Worm (Caenorhabditis elegans): ENCODE measurements around the gene ent-5.
A peak's percentile ranks its signal among the peaks of the same experiment; 100 is the strongest.

The ent-5 gene

DNA sequence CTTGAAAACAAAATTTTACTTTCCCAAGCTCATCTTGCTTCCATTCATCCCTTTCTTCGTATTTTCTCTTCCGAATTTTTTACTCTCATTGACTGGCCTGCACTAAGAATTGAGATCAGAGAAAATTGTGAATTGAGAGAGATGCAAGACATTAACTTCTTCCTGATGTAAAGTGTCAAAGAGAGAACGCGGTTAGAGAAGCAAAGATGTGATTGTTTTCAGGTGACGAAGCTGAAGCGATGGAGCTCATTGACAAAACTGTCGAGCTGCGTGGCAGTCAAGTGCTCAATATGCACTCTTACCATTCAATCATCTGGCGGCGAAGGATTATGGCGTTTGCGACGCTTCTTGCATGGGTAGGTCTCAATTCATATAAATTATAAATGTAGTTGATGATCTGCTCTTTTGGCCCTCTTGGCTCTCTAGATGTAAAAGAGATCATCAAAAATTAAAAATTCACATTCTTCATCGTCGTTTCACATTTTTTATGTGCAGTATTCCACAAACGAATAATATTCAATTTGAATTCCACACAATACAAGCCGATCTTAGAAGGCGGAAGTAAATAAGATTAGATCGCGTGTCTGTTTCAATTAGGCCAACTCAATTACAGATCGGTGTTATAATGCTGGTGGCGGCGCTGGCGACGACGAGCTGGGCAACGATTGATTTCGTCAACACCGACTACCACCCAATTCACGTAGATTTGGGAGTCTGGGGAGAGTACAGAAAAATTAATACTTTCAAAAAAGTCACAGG lies 20.0 kb downstream of the ent-5 start:
- no peak for TF ChIP-seq zag-1 (tag; optimal IDR thresholded peaks at IDR 0.05)
- peak in 1 of 2 experiments; percentile 24 for TF ChIP-seq daf-16 (GFP tag; optimal IDR thresholded peaks at IDR 0.05)
- TF ChIP-seq daf-16 (tag; optimal IDR thresholded peaks at IDR 0.05), result no peak
- no peak for TF ChIP-seq mxl-3 (GFP tag; optimal IDR thresholded peaks at IDR 0.05)
- peak; percentile 20 for TF ChIP-seq aha-1 (tag)
- TF ChIP-seq nhr-28 (tag; optimal IDR thresholded peaks at IDR 0.05), result no peak
- peak in 1 of 2 experiments; percentile 79 for TF ChIP-seq unc-62 (GFP tag; optimal IDR thresholded peaks at IDR 0.05 in 1 of 2)
- TF ChIP-seq unc-62 (tag; optimal IDR thresholded peaks at IDR 0.05), result no peak
- no peak for TF ChIP-seq ceh-44 (GFP tag; IDR thresholded peaks at IDR 0.05)
- TF ChIP-seq cey-2 (tag; optimal IDR thresholded peaks at IDR 0.05; ENCODE audit: borderline replicate concordance, insufficient read depth), result no peak
- TF ChIP-seq nhr-102 (tag; optimal IDR thresholded peaks at IDR 0.05), result no peak
- TF ChIP-seq ZK546.5 (tag; optimal IDR thresholded peaks at IDR 0.05), result no peak
- no peak for TF ChIP-seq daf-12 (tag; optimal IDR thresholded peaks at IDR 0.05)
- TF ChIP-seq nhr-237 (tag; optimal IDR thresholded peaks at IDR 0.05), result no peak
- no peak for TF ChIP-seq unc-39 (tag; optimal IDR thresholded peaks at IDR 0.05)
- no peak for TF ChIP-seq attf-4 (tag; optimal IDR thresholded peaks at IDR 0.05)

DNA sequence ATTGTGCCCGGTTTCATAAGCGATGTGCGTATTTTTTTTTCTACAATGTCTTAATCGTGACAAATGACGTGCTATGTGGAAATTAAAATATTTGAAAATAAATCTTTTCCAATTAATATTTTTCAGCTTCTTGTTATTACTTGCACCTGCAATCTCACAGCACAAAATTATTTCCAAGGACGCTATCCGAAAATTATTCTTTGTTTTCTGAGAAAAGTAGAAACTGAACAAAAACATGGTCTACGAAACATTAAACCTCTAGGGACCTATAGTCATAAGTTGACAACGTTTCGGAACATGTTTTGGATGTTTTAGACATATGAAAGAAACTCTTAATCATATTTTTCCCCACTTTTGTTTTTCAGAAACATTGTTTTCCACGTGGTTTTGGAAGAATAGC lies 20.6 kb downstream of the ent-5 start:
- TF ChIP-seq aha-1 (tag) (peak; percentile 74), zfp-2 (tag; optimal IDR thresholded peaks at IDR 0.05) (no peak)

DNA sequence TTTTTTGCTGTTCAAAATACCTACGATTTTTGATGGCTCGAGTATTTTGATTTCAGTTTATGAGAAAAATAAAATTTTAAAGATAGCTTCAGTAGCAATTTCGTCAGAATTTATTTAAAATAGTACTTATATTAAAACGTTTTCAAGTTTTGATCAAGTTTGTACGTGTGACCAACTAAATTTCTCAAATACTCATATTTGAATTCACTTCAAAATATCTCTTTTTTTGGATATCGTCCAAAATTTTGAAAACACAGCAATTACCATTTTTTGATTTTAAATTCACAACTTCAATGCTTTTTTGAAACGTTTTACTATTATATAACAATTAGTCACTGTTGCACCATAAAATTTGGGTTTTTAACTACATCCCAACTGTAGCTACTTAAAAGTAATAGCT lies 22.1 kb downstream of the ent-5 start:
- TF ChIP-seq ceh-32 (tag; optimal IDR thresholded peaks at IDR 0.05; ENCODE audit: poor library complexity), result no peak
- peak; percentile 55 for TF ChIP-seq aha-1 (tag)
- peak in 1 of 2 experiments; percentile 91 for TF ChIP-seq unc-62 (GFP tag; optimal IDR thresholded peaks at IDR 0.05 in 1 of 2)
- no peak for TF ChIP-seq unc-62 (tag; optimal IDR thresholded peaks at IDR 0.05)
- TF ChIP-seq mxl-2 (GFP tag; conservative IDR thresholded peaks at IDR 0.05), result no peak

DNA sequence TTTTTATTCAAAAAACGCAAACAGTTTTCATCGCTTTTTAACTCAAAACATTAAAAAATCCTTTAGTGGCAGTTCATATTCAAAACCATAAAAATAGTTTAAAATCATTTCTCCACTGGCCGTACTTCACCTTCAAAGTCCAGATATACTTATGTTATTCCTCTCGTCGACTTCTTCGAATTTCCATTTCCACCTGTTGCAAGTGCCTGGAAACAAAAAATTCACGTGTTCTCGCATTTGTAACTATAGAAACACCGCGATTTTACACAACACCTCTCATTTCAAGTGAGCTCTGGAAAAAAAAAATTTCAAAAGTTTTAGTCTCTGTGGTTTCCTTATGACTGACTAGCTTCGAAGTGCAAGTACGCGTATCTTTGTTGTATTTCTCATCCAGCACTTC lies 23.9 kb downstream of the ent-5 start:
- TF ChIP-seq lim-7 (GFP tag; IDR thresholded peaks at IDR 0.05) (no peak), F49E8.2 (tag; optimal IDR thresholded peaks at IDR 0.05; ENCODE audit: borderline replicate concordance) (no peak), nhr-111 (GFP tag; optimal IDR thresholded peaks at IDR 0.05) (no peak), dmd-8 (GFP tag; IDR thresholded peaks at IDR 0.05) (no peak), dpl-1 (GFP tag; optimal IDR thresholded peaks at IDR 0.05) (no peak), gei-8 (GFP tag; optimal IDR thresholded peaks at IDR 0.05) (no peak), T20F7.1 (GFP tag; optimal IDR thresholded peaks at IDR 0.05) (no peak), daf-12 (tag; optimal IDR thresholded peaks at IDR 0.05) (no peak), R02D3.7 (tag; optimal IDR thresholded peaks at IDR 0.05) (no peak), arid-1 (GFP tag; conservative IDR thresholded peaks at IDR 0.05) (no peak), ceh-28 (tag; optimal IDR thresholded peaks at IDR 0.05) (no peak), egl-43 (GFP tag; IDR thresholded peaks at IDR 0.05) (no peak), nhr-76 (tag; optimal IDR thresholded peaks at IDR 0.05) (no peak), unc-62 (GFP tag; optimal IDR thresholded peaks at IDR 0.05 in 1 of 2) (no peak), unc-62 (tag; optimal IDR thresholded peaks at IDR 0.05) (no peak), nhr-6 (tag; optimal IDR thresholded peaks at IDR 0.05) (no peak), ceh-20 (GFP tag; IDR thresholded peaks at IDR 0.05) (no peak), set-16 (GFP tag; IDR thresholded peaks at IDR 0.05) (no peak)

DNA sequence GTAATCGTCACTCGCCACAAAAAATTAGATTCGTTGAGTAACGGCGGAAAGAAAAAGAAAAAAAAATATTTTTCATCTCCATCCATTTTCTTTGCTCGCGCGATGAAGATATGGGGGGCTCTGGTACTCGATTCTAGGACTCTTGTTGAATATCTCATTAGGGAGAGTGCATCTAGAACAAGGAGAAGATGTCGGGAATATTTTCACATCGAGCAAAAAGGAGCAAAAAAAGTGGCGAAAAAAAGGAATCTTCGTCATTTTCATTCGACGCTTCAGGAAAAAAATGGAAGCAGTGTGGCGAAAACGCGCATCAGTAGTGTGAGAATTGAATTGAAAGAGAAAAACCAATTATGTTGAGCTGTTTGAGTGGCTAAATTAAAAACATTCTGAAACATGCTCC lies 25.3 kb downstream of the ent-5 start:
- TF ChIP-seq F26F4.8 (GFP tag; conservative IDR thresholded peaks at IDR 0.05), result no peak
- TF ChIP-seq ztf-7 (tag; optimal IDR thresholded peaks at IDR 0.05), result no peak
- no peak for TF ChIP-seq zfp-2 (tag; optimal IDR thresholded peaks at IDR 0.05)
- peak; percentile 71 for TF ChIP-seq ces-1 (GFP tag; optimal IDR thresholded peaks at IDR 0.05)
- TF ChIP-seq snpc-1.2 (GFP tag; IDR thresholded peaks at IDR 0.05), result no peak
- no peak for TF ChIP-seq nhr-11 (tag; optimal IDR thresholded peaks at IDR 0.05)
- no peak for TF ChIP-seq lsy-2 (tag; optimal IDR thresholded peaks at IDR 0.05)
- no peak for TF ChIP-seq daf-16 (GFP tag; optimal IDR thresholded peaks at IDR 0.05)
- no peak for TF ChIP-seq daf-16 (tag; optimal IDR thresholded peaks at IDR 0.05)
- no peak for TF ChIP-seq hlh-11 (tag; optimal IDR thresholded peaks at IDR 0.05)
- TF ChIP-seq fkh-10 (GFP tag; optimal IDR thresholded peaks at IDR 0.05), result peak; percentile 71
- TF ChIP-seq aly-2 (tag; optimal IDR thresholded peaks at IDR 0.05), result no peak
- peak; percentile 56 for TF ChIP-seq aha-1 (tag)
- no peak for TF ChIP-seq lim-7 (GFP tag; IDR thresholded peaks at IDR 0.05)
- no peak for TF ChIP-seq lin-29 (GFP tag; IDR thresholded peaks at IDR 0.05)
